Worm (Caenorhabditis elegans): Measurements from ENCODE around the gene mfsd-10.

DNA sequence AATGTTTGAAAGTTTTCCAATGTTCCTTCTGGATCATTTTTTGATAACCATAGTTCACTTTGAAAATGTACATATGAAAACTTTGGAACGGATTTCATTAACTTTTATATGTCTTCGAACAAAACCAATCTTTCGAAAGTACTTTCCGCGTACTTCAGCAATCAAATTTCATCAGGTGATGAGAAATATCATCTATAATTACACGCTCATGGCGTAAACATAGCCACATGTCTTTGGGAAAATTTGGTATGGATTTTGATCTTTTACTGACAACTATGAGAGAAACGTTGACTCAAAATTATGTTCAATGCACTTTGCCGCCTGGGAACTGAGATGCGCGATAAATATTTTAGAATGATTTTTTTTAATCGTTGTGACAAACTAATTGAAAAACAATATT is 29.5 kb downstream of the mfsd-10 start:
- TF ChIP-seq nhr-237 (tag; optimal IDR thresholded peaks at IDR 0.05) (no peak), skn-1 (tag; optimal IDR thresholded peaks at IDR 0.05) (no peak), ztf-4 (tag; optimal IDR thresholded peaks at IDR 0.05) (no peak), unc-62 (GFP tag; optimal IDR thresholded peaks at IDR 0.05) (no peak), nhr-25 (tag; optimal IDR thresholded peaks at IDR 0.05) (no peak), pha-4 (tag; optimal IDR thresholded peaks at IDR 0.05) (no peak), ceh-28 (tag; optimal IDR thresholded peaks at IDR 0.05) (no peak), pqm-1 (tag; optimal IDR thresholded peaks at IDR 0.05) (no peak), ama-1 (optimal IDR thresholded peaks at IDR 0.05) (no peak), nhr-77 (tag; optimal IDR thresholded peaks at IDR 0.05) (no peak), snpc-4 (tag; optimal IDR thresholded peaks at IDR 0.05) (no peak), mdl-1 (tag; optimal IDR thresholded peaks at IDR 0.05) (no peak), nhr-28 (tag; optimal IDR thresholded peaks at IDR 0.05) (no peak), ceh-82 (tag; optimal IDR thresholded peaks at IDR 0.05) (no peak)

Measured in whole organism, L3 larva.